Worm (Caenorhabditis elegans) whole organism, L2 larva: Measurements from ENCODE around the gene ztf-13.

Experiments used
- C34F6.9 ChIP-seq: fragments of 150-350 bp; optimal IDR thresholded peaks from 2 replicates; lab custom pipeline; 2014; ENCODE audit warnings: missing biosample characterization, missing genetic modification characterization
- F13H6.1 ChIP-seq: sonication (generic microtip); optimal IDR thresholded peaks from 2 replicates; lab custom pipeline; 2016; ENCODE audit warnings: missing genetic modification characterization, missing compliant biosample characterization
- alr-1 ChIP-seq: fragments of 150-350 bp; optimal IDR thresholded peaks from 2 replicates; lab custom pipeline; 2014; ENCODE audit warnings: missing biosample characterization, missing genetic modification characterization
- ama-1 ChIP-seq: fragments of 150-350 bp; optimal IDR thresholded peaks from 2 replicates; lab custom pipeline; 2018; ENCODE audit warnings: inconsistent platforms
- blmp-1 ChIP-seq: sonication (generic microtip); optimal IDR thresholded peaks from 2 replicates; lab custom pipeline; 2017; ENCODE audit warnings: missing genetic modification characterization, mild to moderate bottlenecking, missing compliant biosample characterization, antibody characterized with exemption, moderate library complexity; ENCODE audit not compliant: insufficient read depth
- ceh-16 ChIP-seq: fragments of 150-350 bp; optimal IDR thresholded peaks from 2 replicates; lab custom pipeline; 2014; ENCODE audit warnings: missing biosample characterization, missing genetic modification characterization
- ceh-82 ChIP-seq: fragments of 150-350 bp; optimal IDR thresholded peaks from 2 replicates; lab custom pipeline; 2014; ENCODE audit warnings: missing biosample characterization, missing genetic modification characterization
- crh-2 ChIP-seq: sonication (generic microtip); optimal IDR thresholded peaks from 2 replicates; lab custom pipeline; 2017; ENCODE audit warnings: missing biosample characterization, missing genetic modification characterization
- dmd-4 ChIP-seq: sonication (generic microtip); optimal IDR thresholded peaks from 2 replicates; lab custom pipeline; 2017; ENCODE audit warnings: missing biosample characterization, missing genetic modification characterization
- egl-27 ChIP-seq: sonication (generic microtip); optimal IDR thresholded peaks from 3 replicates; lab custom pipeline; 2017; ENCODE audit warnings: missing biosample characterization, missing genetic modification reagents, missing genetic modification characterization
- elt-1 ChIP-seq: fragments of 150-350 bp; optimal IDR thresholded peaks from 2 replicates; lab custom pipeline; 2014; ENCODE audit warnings: missing biosample characterization, missing genetic modification characterization
- elt-3 ChIP-seq: sonication (generic microtip); optimal IDR thresholded peaks from 2 replicates; lab custom pipeline; 2017; ENCODE audit warnings: missing biosample characterization, missing genetic modification characterization
- fos-1 ChIP-seq: fragments of 150-350 bp; optimal IDR thresholded peaks from 2 replicates; lab custom pipeline; 2014; ENCODE audit warnings: missing biosample characterization, missing genetic modification characterization
- gmeb-1 ChIP-seq: fragments of 150-350 bp; optimal IDR thresholded peaks from 2 replicates; lab custom pipeline; 2014; ENCODE audit warnings: missing biosample characterization, missing genetic modification characterization
- lin-13 ChIP-seq: fragments of 150-350 bp; optimal IDR thresholded peaks from 2 replicates; lab custom pipeline; 2014; ENCODE audit warnings: missing biosample characterization, missing genetic modification reagents, missing genetic modification characterization
- lin-39 ChIP-seq: fragments of 150-350 bp; optimal IDR thresholded peaks from 2 replicates; lab custom pipeline; 2014; ENCODE audit warnings: missing biosample characterization, missing genetic modification reagents, missing genetic modification characterization
- lsy-2 ChIP-seq, 2 experiments: fragments of 150-350 bp in 1 of 2; sonication (generic microtip) in 1 of 2; optimal IDR thresholded peaks; 2 replicates each; lab custom pipeline; 2014 to 2017; ENCODE audit warnings: missing biosample characterization in 2 of 2, missing genetic modification characterization in 2 of 2
- mab-5 ChIP-seq: fragments of 150-350 bp; optimal IDR thresholded peaks from 2 replicates; lab custom pipeline; 2014; ENCODE audit warnings: missing biosample characterization, missing genetic modification characterization
- nhr-10 ChIP-seq: sonication (generic microtip); optimal IDR thresholded peaks from 2 replicates; lab custom pipeline; 2017; ENCODE audit warnings: missing biosample characterization, missing genetic modification characterization
- nhr-11 ChIP-seq: fragments of 150-350 bp; optimal IDR thresholded peaks from 2 replicates; lab custom pipeline; 2014; ENCODE audit warnings: missing biosample characterization, missing genetic modification characterization
- nhr-12 ChIP-seq: fragments of 150-350 bp; optimal IDR thresholded peaks from 2 replicates; lab custom pipeline; 2014; ENCODE audit warnings: missing biosample characterization, missing genetic modification characterization
- nhr-129 ChIP-seq: fragments of 150-350 bp; optimal IDR thresholded peaks from 2 replicates; lab custom pipeline; 2014; ENCODE audit warnings: missing biosample characterization, missing genetic modification characterization
- nhr-21 ChIP-seq: fragments of 150-350 bp; optimal IDR thresholded peaks from 2 replicates; lab custom pipeline; 2014; ENCODE audit warnings: missing biosample characterization, missing genetic modification characterization
- nhr-23 ChIP-seq: fragments of 150-350 bp; optimal IDR thresholded peaks from 2 replicates; lab custom pipeline; 2014; ENCODE audit warnings: missing biosample characterization, missing genetic modification reagents, missing genetic modification characterization
- nhr-25 ChIP-seq: fragments of 150-350 bp; sonication (generic microtip); optimal IDR thresholded peaks from 3 replicates; lab custom pipeline; 2014; ENCODE audit warnings: missing biosample characterization, missing genetic modification characterization
- nhr-6 ChIP-seq: fragments of 150-350 bp; optimal IDR thresholded peaks from 2 replicates; lab custom pipeline; 2014; ENCODE audit warnings: missing biosample characterization, missing genetic modification characterization
- nhr-77 ChIP-seq: fragments of 150-350 bp; optimal IDR thresholded peaks from 2 replicates; lab custom pipeline; 2014; ENCODE audit warnings: missing biosample characterization, missing genetic modification characterization
- peb-1 ChIP-seq: fragments of 150-350 bp; optimal IDR thresholded peaks from 2 replicates; lab custom pipeline; 2014; ENCODE audit warnings: missing biosample characterization, missing genetic modification characterization
- sem-4 ChIP-seq: fragments of 150-350 bp; optimal IDR thresholded peaks from 2 replicates; lab custom pipeline; 2014; ENCODE audit warnings: missing biosample characterization, missing genetic modification reagents, missing genetic modification characterization
- skn-1 ChIP-seq: sonication (generic microtip); optimal IDR thresholded peaks from 2 replicates; lab custom pipeline; 2017; ENCODE audit warnings: missing biosample characterization, missing genetic modification characterization
- sma-3 ChIP-seq: sonication (generic microtip); optimal IDR thresholded peaks from 2 replicates; lab custom pipeline; 2016; ENCODE audit warnings: missing genetic modification reagents, missing genetic modification characterization, missing compliant biosample characterization
- sma-9 ChIP-seq, 2 experiments: fragments of 150-350 bp in 1 of 2; sonication (generic microtip) in 1 of 2; optimal IDR thresholded peaks; 2 replicates each; lab custom pipeline; 2014 to 2016; ENCODE audit warnings: missing genetic modification characterization in 2 of 2, mild to moderate bottlenecking in 1 of 2, missing biosample characterization in 1 of 2, missing compliant biosample characterization in 1 of 2, missing genetic modification reagents in 1 of 2, moderate library complexity in 1 of 2
- snpc-4 ChIP-seq: fragments of 150-350 bp; optimal IDR thresholded peaks from 2 replicates; lab custom pipeline; 2014; ENCODE audit warnings: missing biosample characterization, missing genetic modification characterization
- unc-39 ChIP-seq: fragments of 150-350 bp; optimal IDR thresholded peaks from 2 replicates; lab custom pipeline; 2014; ENCODE audit warnings: missing biosample characterization, missing genetic modification characterization
- unc-55 ChIP-seq: fragments of 150-350 bp; sonication (generic microtip); optimal IDR thresholded peaks from 3 replicates; lab custom pipeline; 2014; ENCODE audit warnings: missing biosample characterization, missing genetic modification reagents, missing genetic modification characterization
- unc-62 ChIP-seq: fragments of 150-350 bp; optimal IDR thresholded peaks from 2 replicates; lab custom pipeline; 2014; ENCODE audit warnings: missing biosample characterization, missing genetic modification reagents, missing genetic modification characterization
- zag-1 ChIP-seq: fragments of 150-350 bp; optimal IDR thresholded peaks from 2 replicates; lab custom pipeline; 2014; ENCODE audit warnings: missing biosample characterization, missing genetic modification characterization
- ztf-1 ChIP-seq: fragments of 200-800 bp; sonication (Bioruptor generic); conservative IDR thresholded peaks from 2 replicates; pipeline ENCODE4 v1.3.6; 2022; ENCODE audit warnings: missing genetic modification characterization, missing compliant biosample characterization
- ztf-11 ChIP-seq: sonication (generic microtip); optimal IDR thresholded peaks from 2 replicates; lab custom pipeline; 2017; ENCODE audit warnings: missing biosample characterization, missing genetic modification characterization
- ztf-4 ChIP-seq: fragments of 150-350 bp; optimal IDR thresholded peaks from 2 replicates; lab custom pipeline; 2014; ENCODE audit warnings: missing biosample characterization, missing genetic modification characterization

ztf-13 gene

DNA sequence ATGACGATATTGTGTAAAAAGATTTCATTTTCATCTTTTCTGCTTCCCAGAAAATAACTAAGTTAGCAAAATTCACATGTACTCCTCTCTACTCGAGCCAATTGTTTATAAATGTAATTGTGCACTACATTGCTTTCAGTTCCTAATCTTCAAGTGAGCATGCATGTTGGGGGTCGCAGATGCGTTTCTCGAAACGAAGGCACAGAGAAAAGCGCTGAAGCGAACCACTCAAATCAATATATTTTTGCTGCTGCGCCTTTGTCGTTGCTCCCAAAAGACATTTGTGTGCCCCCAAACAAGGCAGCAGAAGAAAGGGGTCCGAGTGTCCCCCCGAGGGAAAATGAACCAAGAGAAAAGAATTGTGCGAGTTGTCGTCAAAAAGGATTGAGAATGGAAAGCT is 24.3 kb upstream of the ztf-13 start (continued):
- TF ChIP-seq ztf-1 (GFP tag; lab: Robert Waterston, UW): no peak
- TF ChIP-seq nhr-21: no peak

DNA sequence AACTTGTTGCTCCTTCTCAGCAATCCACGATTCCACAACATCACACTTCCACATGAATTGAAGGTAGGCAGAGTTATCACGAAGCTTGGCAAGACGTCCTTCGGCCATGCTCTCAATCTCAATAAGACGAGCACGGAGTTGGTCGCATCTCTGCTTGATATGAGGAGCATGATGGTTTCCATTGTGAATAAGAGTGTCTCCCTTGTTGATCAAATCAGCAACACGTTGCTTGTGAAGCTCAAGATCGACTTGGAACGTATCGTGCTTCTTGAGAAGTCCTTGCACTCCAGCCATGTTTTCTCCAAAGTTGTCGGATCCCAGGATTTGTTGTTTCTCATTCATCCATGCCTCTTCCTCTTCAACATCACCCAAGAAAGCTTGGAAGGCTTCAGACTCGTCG is 17.6 kb upstream of the ztf-13 start:
- TF ChIP-seq snpc-4 (tag; lab: Kevin White, UChicago): no peak
- TF ChIP-seq ztf-1 (GFP tag; lab: Robert Waterston, UW): no peak
- TF ChIP-seq unc-62 (GFP tag; lab: Kevin White, UChicago): no peak
- TF ChIP-seq unc-39 (tag; lab: Kevin White, UChicago): no peak
- no peak for TF ChIP-seq nhr-23 (tag; lab: Kevin White, UChicago)
- no peak for TF ChIP-seq sma-3 (GFP tag; lab: Kevin White, UChicago)
- TF ChIP-seq ceh-82 (tag; lab: Kevin White, UChicago): no peak
- TF ChIP-seq lin-13: no peak
- no peak for TF ChIP-seq alr-1
- no peak for TF ChIP-seq nhr-12 (tag; lab: Kevin White, UChicago)
- no peak for TF ChIP-seq elt-1 (tag; lab: Kevin White, UChicago)
- no peak for TF ChIP-seq sma-9 (GFP tag; optimal IDR thresholded peaks at IDR 0.05; lab: Kevin White, UChicago)
- TF ChIP-seq sma-9 (tag; optimal IDR thresholded peaks at IDR 0.05; lab: Kevin White, UChicago): no peak

DNA sequence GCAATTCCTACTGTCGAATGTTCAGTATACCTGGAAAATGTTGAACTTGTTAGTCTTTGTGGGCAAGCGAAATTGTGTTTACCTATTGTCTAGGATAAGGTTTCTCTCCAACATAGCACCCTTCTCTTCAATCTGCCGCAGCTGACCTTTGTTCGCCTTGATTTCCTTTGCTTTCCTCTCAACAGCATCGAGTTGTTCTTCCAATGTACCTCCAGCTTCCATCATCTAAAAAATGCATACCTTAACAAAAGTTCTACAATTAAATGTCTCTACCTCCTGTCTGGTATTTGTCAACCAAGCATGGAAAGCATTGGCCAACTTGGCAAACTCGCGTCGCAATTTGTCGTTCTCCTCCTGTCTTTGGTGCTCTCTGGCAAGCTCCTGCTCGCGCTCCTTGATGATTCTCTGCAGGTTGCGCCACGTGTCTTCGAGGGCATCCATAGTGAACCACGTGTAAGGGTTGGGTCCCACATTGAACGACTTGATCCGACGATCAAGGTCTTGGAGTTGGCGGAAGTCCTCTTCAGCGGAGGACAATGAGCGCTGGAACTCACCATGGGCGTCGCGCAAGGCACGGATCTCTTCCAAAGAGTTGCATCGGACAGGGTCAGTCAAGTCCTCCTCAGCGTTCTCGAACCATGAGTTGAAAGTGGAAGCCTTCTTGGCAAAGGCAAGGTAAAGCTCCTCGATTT is 16.8 kb upstream of the ztf-13 start:
- no peak for TF ChIP-seq zag-1 (tag; lab: Kevin White, UChicago)
- no peak for TF ChIP-seq ama-1 (lab: Kevin White, UChicago)
- TF ChIP-seq nhr-129: no peak
- no peak for TF ChIP-seq lsy-2 (tag; optimal IDR thresholded peaks at IDR 0.05; lab: Kevin White, UChicago)
- TF ChIP-seq nhr-6 (tag; lab: Kevin White, UChicago): no peak
- TF ChIP-seq nhr-23 (tag; lab: Kevin White, UChicago): no peak
- no peak for TF ChIP-seq nhr-11 (tag; lab: Kevin White, UChicago)
- no peak for TF ChIP-seq crh-2 (tag; lab: Kevin White, UChicago)
- no peak for TF ChIP-seq dmd-4
- no peak for TF ChIP-seq ztf-11 (tag; lab: Kevin White, UChicago)
- TF ChIP-seq ceh-16 (tag; lab: Kevin White, UChicago): no peak
- TF ChIP-seq mab-5: no peak
- TF ChIP-seq unc-55 (GFP tag; lab: Kevin White, UChicago): no peak
- no peak for TF ChIP-seq ztf-1 (GFP tag; lab: Robert Waterston, UW)

DNA sequence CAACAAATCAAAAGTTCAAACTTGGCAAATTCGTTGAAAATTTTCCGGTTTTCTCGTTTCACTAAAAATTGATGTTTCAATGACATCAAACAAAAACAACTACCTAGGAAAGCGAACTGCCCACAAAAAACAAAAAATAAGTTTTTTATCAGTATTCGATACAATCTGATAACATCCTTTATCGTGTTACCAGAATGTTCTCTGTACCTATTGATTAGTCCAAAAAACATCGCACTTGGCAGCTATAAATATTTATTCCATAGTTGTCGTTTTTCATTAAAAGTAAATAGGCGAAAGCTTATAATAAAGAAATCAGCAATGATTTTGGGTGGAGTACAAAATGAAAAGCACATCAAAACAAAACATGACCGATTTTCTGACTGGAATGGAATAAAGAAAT is 15.2 kb upstream of the ztf-13 start:
- TF ChIP-seq gmeb-1 (tag; lab: Kevin White, UChicago): peak; percentile 33
- TF ChIP-seq lsy-2 (tag; optimal IDR thresholded peaks at IDR 0.05; lab: Kevin White, UChicago): peak in 1 of 2 experiments; percentile 35
- TF ChIP-seq crh-2 (tag; lab: Kevin White, UChicago): peak; percentile 62
- no peak for TF ChIP-seq egl-27
- no peak for TF ChIP-seq unc-55 (GFP tag; lab: Kevin White, UChicago)
- no peak for TF ChIP-seq ceh-82 (tag; lab: Kevin White, UChicago)
- TF ChIP-seq sma-3 (GFP tag; lab: Kevin White, UChicago): peak; percentile 65
- TF ChIP-seq fos-1 (tag; lab: Kevin White, UChicago): peak; percentile 30
- TF ChIP-seq nhr-21: peak; percentile 49
- TF ChIP-seq sma-9 (GFP tag; optimal IDR thresholded peaks at IDR 0.05; lab: Kevin White, UChicago): peak; percentile 27
- no peak for TF ChIP-seq sma-9 (tag; optimal IDR thresholded peaks at IDR 0.05; lab: Kevin White, UChicago)
- peak; percentile 53 for TF ChIP-seq skn-1 (tag; lab: Kevin White, UChicago)
- TF ChIP-seq ztf-11 (tag; lab: Kevin White, UChicago): no peak
- TF ChIP-seq blmp-1 (tag; lab: Kevin White, UChicago): peak; percentile 58
- TF ChIP-seq, all 48 proteins: peak for 9

DNA sequence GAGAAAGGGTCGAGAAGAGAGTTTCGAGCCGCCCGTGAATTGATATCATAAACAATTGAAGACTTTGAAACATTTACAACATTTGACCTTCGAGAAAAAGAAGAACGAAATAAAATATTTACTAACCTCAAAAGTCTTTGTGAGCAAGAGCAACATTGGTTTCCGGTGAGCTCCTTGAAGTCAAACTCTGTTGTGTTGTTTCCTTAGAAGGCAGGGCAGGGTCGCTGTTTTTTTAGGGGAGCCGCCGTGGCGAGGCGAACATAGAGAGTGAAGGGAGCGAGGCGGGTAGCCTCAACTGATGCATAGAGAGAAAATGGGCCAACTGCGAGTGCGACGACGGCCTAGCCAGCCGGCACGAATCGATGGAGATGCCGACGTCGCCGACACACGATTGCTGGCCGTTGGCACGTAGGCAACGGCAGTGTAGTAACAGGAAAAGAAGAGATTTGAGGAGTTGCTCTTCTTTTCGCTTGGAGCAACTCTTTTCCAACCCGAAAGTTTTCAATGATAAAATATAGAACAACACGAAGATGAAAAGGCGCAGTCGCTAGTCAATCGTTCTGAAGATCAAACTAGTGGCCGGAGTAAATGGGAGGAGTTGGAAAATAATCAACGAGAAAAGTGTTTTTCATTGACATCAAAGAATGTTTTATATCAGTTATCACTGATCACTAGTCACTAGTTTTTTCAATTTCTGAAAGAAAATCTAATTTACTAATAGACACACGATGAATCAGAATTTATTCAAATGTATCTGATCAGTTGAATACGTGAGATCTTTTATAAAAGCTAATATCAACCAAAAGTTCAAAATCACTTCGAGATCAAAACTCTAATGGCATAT is 14.3 kb upstream of the ztf-13 start, which contains the start of gene mai-1:
Gene mai-1, minus strand, starts transcription at position 557 of the 844 bp plus-strand sequence.
- peak; percentile 37 for TF ChIP-seq ama-1 (lab: Kevin White, UChicago)
- no peak for TF ChIP-seq nhr-25 (tag; lab: Kevin White, UChicago)
- no peak for TF ChIP-seq unc-55 (GFP tag; lab: Kevin White, UChicago)
- no peak for TF ChIP-seq nhr-77 (tag; lab: Kevin White, UChicago)
- TF ChIP-seq nhr-11 (tag; lab: Kevin White, UChicago): no peak
- no peak for TF ChIP-seq nhr-12 (tag; lab: Kevin White, UChicago)
- no peak for TF ChIP-seq snpc-4 (tag; lab: Kevin White, UChicago)
- peak; percentile 19 for TF ChIP-seq sem-4 (tag; lab: Kevin White, UChicago)
- no peak for TF ChIP-seq unc-62 (GFP tag; lab: Kevin White, UChicago)
- TF ChIP-seq F13H6.1 (tag; lab: Kevin White, UChicago): peak; percentile 51
- TF ChIP-seq nhr-10 (tag; lab: Kevin White, UChicago): no peak
- peak; percentile 50 for TF ChIP-seq C34F6.9 (tag; lab: Kevin White, UChicago)
- TF ChIP-seq lin-13: peak; percentile 35
- no peak for TF ChIP-seq ztf-1 (GFP tag; lab: Robert Waterston, UW)
- TF ChIP-seq alr-1: no peak
- TF ChIP-seq lin-39 (tag; lab: Kevin White, UChicago): no peak
- TF ChIP-seq elt-3 (tag; lab: Kevin White, UChicago): no peak
- TF ChIP-seq fos-1 (tag; lab: Kevin White, UChicago): peak; percentile 21
- TF ChIP-seq peb-1 (tag; lab: Kevin White, UChicago): no peak
- peak; percentile 28 for TF ChIP-seq ztf-4 (tag; lab: Kevin White, UChicago)
- no peak for TF ChIP-seq sma-9 (GFP tag; optimal IDR thresholded peaks at IDR 0.05; lab: Kevin White, UChicago)
- TF ChIP-seq sma-9 (tag; optimal IDR thresholded peaks at IDR 0.05; lab: Kevin White, UChicago): no peak
- TF ChIP-seq elt-1 (tag; lab: Kevin White, UChicago): no peak
